Fruit fly (Drosophila melanogaster) whole organism, embryonic: ENCODE results near the gene CG43251.

Experiments
- Atf3 ChIP-seq: fragments of 200-800 bp; sonication (Bioruptor generic); optimal IDR thresholded peaks from 3 replicates; lab custom pipeline; 2016; ENCODE audit warnings: missing biosample characterization, missing genetic modification characterization
- B-H2 ChIP-seq: fragments of 200-800 bp; sonication (Bioruptor generic); optimal IDR thresholded peaks from 2 replicates; lab custom pipeline; 2018; ENCODE audit warnings: missing biosample characterization, mild to moderate bottlenecking, missing genetic modification characterization
- CG11695 ChIP-seq: fragments of 200-800 bp; sonication (Bioruptor generic); IDR thresholded peaks from 3 replicates; pipeline ENCODE4 v1.3.6; 2022; ENCODE audit warnings: missing biosample characterization, missing genetic modification characterization
- CG12071 ChIP-seq: fragments of 200-800 bp; sonication (Bioruptor generic); optimal IDR thresholded peaks from 3 replicates; lab custom pipeline; 2018; ENCODE audit warnings: missing biosample characterization, mild to moderate bottlenecking, missing genetic modification characterization
- CG13424 ChIP-seq: fragments of 200-800 bp; sonication (Bioruptor generic); optimal IDR thresholded peaks from 2 replicates; lab custom pipeline; 2019; ENCODE audit warnings: missing biosample characterization, mild to moderate bottlenecking, missing genetic modification characterization, moderate library complexity
- CG13775 ChIP-seq: fragments of 200-800 bp; sonication (Bioruptor generic); optimal IDR thresholded peaks from 3 replicates; lab custom pipeline; 2017; ENCODE audit warnings: missing biosample characterization, mild to moderate bottlenecking, missing genetic modification characterization
- CG14050 ChIP-seq: fragments of 200-800 bp; sonication (Bioruptor generic); IDR thresholded peaks from 3 replicates; pipeline ENCODE4 v1.3.6; 2022; ENCODE audit warnings: missing biosample characterization, missing genetic modification characterization
- CG16813 ChIP-seq: fragments of 200-800 bp; sonication (Bioruptor generic); IDR thresholded peaks from 3 replicates; pipeline ENCODE4 v1.3.6; 2022; ENCODE audit warnings: missing biosample characterization, missing genetic modification characterization; ENCODE audit not compliant: partially characterized antibody
- CG18011 ChIP-seq: fragments of 200-800 bp; sonication (Bioruptor generic); optimal IDR thresholded peaks from 2 replicates; lab custom pipeline; 2017; ENCODE audit warnings: missing biosample characterization, missing genetic modification characterization, mild to moderate bottlenecking, moderate library complexity, missing genotype
- CG2875 ChIP-seq: fragments of 200-800 bp; sonication (Bioruptor generic); optimal IDR thresholded peaks from 2 replicates; lab custom pipeline; 2017; ENCODE audit warnings: missing biosample characterization, mild to moderate bottlenecking, missing genetic modification characterization, missing genetic modification reagents
- CG30020 ChIP-seq: fragments of 200-800 bp; optimal IDR thresholded peaks from 2 replicates; lab custom pipeline; 2019; ENCODE audit warnings: missing biosample characterization, mild to moderate bottlenecking, missing genetic modification characterization, moderate library complexity
- CG30403 ChIP-seq: fragments of 200-800 bp; sonication (Bioruptor generic); optimal IDR thresholded peaks from 3 replicates; lab custom pipeline; 2016; ENCODE audit warnings: missing biosample characterization, missing genetic modification characterization
- CG31388 ChIP-seq: fragments of 200-800 bp; sonication (Bioruptor generic); optimal IDR thresholded peaks from 2 replicates; lab custom pipeline; 2016; ENCODE audit warnings: missing biosample characterization, missing genetic modification characterization
- CG32532 ChIP-seq: fragments of 200-800 bp; sonication (Bioruptor generic); IDR thresholded peaks from 2 replicates; pipeline ENCODE4 v1.3.6; 2022; ENCODE audit warnings: missing biosample characterization, missing genetic modification characterization
- CG4730 ChIP-seq: fragments of 200-800 bp; sonication (Bioruptor generic); IDR thresholded peaks from 2 replicates; pipeline ENCODE4 v1.3.6; 2022; ENCODE audit warnings: missing biosample characterization, missing genetic modification characterization
- CG6791 ChIP-seq: fragments of 200-800 bp; sonication (Bioruptor generic); IDR thresholded peaks from 3 replicates; pipeline ENCODE4 v1.3.6; 2022; ENCODE audit warnings: missing biosample characterization, missing genetic modification characterization; ENCODE audit not compliant: partially characterized antibody
- CG7556 ChIP-seq: fragments of 200-800 bp; sonication (Bioruptor generic); optimal IDR thresholded peaks from 2 replicates; lab custom pipeline; 2017; ENCODE audit warnings: missing biosample characterization, mild to moderate bottlenecking, missing genetic modification characterization
- CG8924 ChIP-seq: fragments of 200-800 bp; optimal IDR thresholded peaks from 3 replicates; lab custom pipeline; 2019; ENCODE audit warnings: missing biosample characterization, mild to moderate bottlenecking, missing genetic modification characterization, moderate library complexity
- CG9876 ChIP-seq: fragments of 200-800 bp; sonication (Bioruptor generic); optimal IDR thresholded peaks from 2 replicates; lab custom pipeline; 2016; ENCODE audit warnings: missing biosample characterization, missing genetic modification characterization
- CG9932 ChIP-seq: fragments of 200-800 bp; sonication (Bioruptor generic); IDR thresholded peaks from 2 replicates; pipeline ENCODE4 v1.3.6; 2022; ENCODE audit warnings: missing biosample characterization, missing genetic modification characterization
- CoRest ChIP-seq: fragments of 200-800 bp; sonication (Bioruptor generic); optimal IDR thresholded peaks from 3 replicates; lab custom pipeline; 2018; ENCODE audit warnings: missing biosample characterization, mild to moderate bottlenecking, missing genetic modification characterization, moderate library complexity
- CrebB ChIP-seq: fragments of 200-800 bp; sonication (Bioruptor generic); optimal IDR thresholded peaks from 3 replicates; lab custom pipeline; 2018; ENCODE audit warnings: missing biosample characterization, mild to moderate bottlenecking, missing genetic modification characterization
- D ChIP-seq, 2 experiments: fragments of 200-800 bp in 1 of 2; fragments of >200 bp in 1 of 2; sonication (Bioruptor generic) in 1 of 2; optimal IDR thresholded peaks; 2 replicates in 1 of 2; 3 replicates in 1 of 2; lab custom pipeline; 2017; ENCODE audit warnings: mild to moderate bottlenecking in 1 of 2, missing biosample characterization in 1 of 2, missing genetic modification characterization in 1 of 2, missing genetic modification reagents in 1 of 2
- Dll ChIP-seq: fragments of 200-800 bp; sonication (Bioruptor generic); IDR thresholded peaks from 4 replicates; pipeline ENCODE4 v1.3.6; 2022; ENCODE audit warnings: missing biosample characterization, missing genetic modification characterization; ENCODE audit not compliant: partially characterized antibody
- Fer2 ChIP-seq: fragments of 200-800 bp; sonication (Bioruptor generic); optimal IDR thresholded peaks from 2 replicates; lab custom pipeline; 2018; ENCODE audit warnings: missing biosample characterization, mild to moderate bottlenecking, missing genetic modification characterization, moderate library complexity
- Fer3 ChIP-seq: fragments of 200-800 bp; sonication (Bioruptor generic); optimal IDR thresholded peaks from 2 replicates; lab custom pipeline; 2018; ENCODE audit warnings: missing biosample characterization, mild to moderate bottlenecking, missing genetic modification characterization, moderate library complexity
- HLH3B ChIP-seq: fragments of 200-800 bp; sonication (Bioruptor generic); IDR thresholded peaks from 2 replicates; pipeline ENCODE4 v1.3.6; 2022; ENCODE audit warnings: missing biosample characterization, missing genetic modification characterization
- HLH4C ChIP-seq: fragments of 200-800 bp; sonication (Bioruptor generic); IDR thresholded peaks from 3 replicates; pipeline ENCODE4 v1.3.6; 2022; ENCODE audit warnings: missing biosample characterization, missing genetic modification characterization; ENCODE audit not compliant: partially characterized antibody
- Hand ChIP-seq: fragments of 200-800 bp; sonication (Bioruptor generic); optimal IDR thresholded peaks from 2 replicates; lab custom pipeline; 2017; ENCODE audit warnings: mild to moderate bottlenecking, missing biosample characterization, missing genetic modification reagents, missing genetic modification characterization
- Kr ChIP-seq: fragments of 200-800 bp; sonication (Bioruptor generic); optimal IDR thresholded peaks from 2 replicates; lab custom pipeline; 2017; ENCODE audit warnings: missing biosample characterization, mild to moderate bottlenecking, missing genetic modification characterization
- NFAT ChIP-seq: fragments of 200-800 bp; sonication (Bioruptor generic); IDR thresholded peaks from 2 replicates; pipeline ENCODE4 v1.3.6; 2022; ENCODE audit warnings: missing biosample characterization, missing genetic modification characterization
- NK7.1 ChIP-seq: fragments of 200-800 bp; sonication (Bioruptor generic); optimal IDR thresholded peaks from 3 replicates; lab custom pipeline; 2016; ENCODE audit warnings: missing biosample characterization, missing genetic modification characterization
- Usf ChIP-seq: fragments of 200-800 bp; sonication (Bioruptor generic); optimal IDR thresholded peaks from 2 replicates; lab custom pipeline; 2017; ENCODE audit warnings: missing genotype, missing biosample characterization, missing genetic modification characterization
- ap ChIP-seq: fragments of 200-800 bp; sonication (Bioruptor generic); IDR thresholded peaks from 2 replicates; pipeline ENCODE4 v1.3.6; 2022; ENCODE audit warnings: missing biosample characterization, missing genetic modification characterization
- ara ChIP-seq: fragments of 200-800 bp; sonication (Bioruptor generic); IDR thresholded peaks from 2 replicates; pipeline ENCODE4 v1.3.6; 2022; ENCODE audit warnings: missing biosample characterization, missing genetic modification characterization
- ash1 ChIP-seq: fragments of 200-800 bp; sonication (Bioruptor generic); optimal IDR thresholded peaks from 2 replicates; lab custom pipeline; 2018; ENCODE audit warnings: missing biosample characterization, mild to moderate bottlenecking, missing genetic modification characterization
- bbx ChIP-seq: fragments of 200-800 bp; sonication (Bioruptor generic); IDR thresholded peaks from 2 replicates; pipeline ENCODE4 v1.3.6; 2022; ENCODE audit warnings: missing biosample characterization, missing genetic modification characterization; ENCODE audit not compliant: partially characterized antibody
- bsh ChIP-seq, 2 experiments: fragments of 200-800 bp; sonication (Bioruptor generic); optimal IDR thresholded peaks; 2 replicates each; lab custom pipeline; 2017 to 2018; ENCODE audit warnings: mild to moderate bottlenecking in 2 of 2, missing biosample characterization in 2 of 2, missing genetic modification characterization in 2 of 2, moderate library complexity in 1 of 2
- ems ChIP-seq: fragments of 200-800 bp; sonication (Bioruptor generic); optimal IDR thresholded peaks from 3 replicates; lab custom pipeline; 2016; ENCODE audit warnings: missing biosample characterization, missing genetic modification characterization
- eve ChIP-seq, 2 experiments: fragments of >200 bp; optimal IDR thresholded peaks; 2 replicates each; lab custom pipeline; 2017; ENCODE audit warnings: missing biosample characterization in 2 of 2, missing genetic modification characterization in 2 of 2
- grn ChIP-seq: fragments of 200-800 bp; sonication (Bioruptor generic); optimal IDR thresholded peaks from 3 replicates; lab custom pipeline; 2017; ENCODE audit warnings: missing biosample characterization, missing genetic modification characterization
- jing ChIP-seq: fragments of 200-800 bp; sonication (Bioruptor generic); optimal IDR thresholded peaks from 2 replicates; lab custom pipeline; 2018; ENCODE audit warnings: missing biosample characterization, mild to moderate bottlenecking, missing genetic modification characterization
- lov ChIP-seq, 2 experiments: fragments of 200-800 bp in 1 of 2; fragments of >200 bp in 1 of 2; sonication (Bioruptor generic) in 1 of 2; IDR thresholded peaks in 1 of 2; optimal IDR thresholded peaks in 1 of 2; 2 replicates in 1 of 2; 3 replicates in 1 of 2; pipeline versions ENCODE4 v1.3.6 to Lab custom; 2017 to 2022; ENCODE audit warnings: missing biosample characterization in 1 of 2, missing genetic modification characterization in 1 of 2
- pho ChIP-seq: fragments of 200-800 bp; sonication (Bioruptor generic); optimal IDR thresholded peaks from 2 replicates; lab custom pipeline; 2016; ENCODE audit warnings: missing biosample characterization, missing genetic modification characterization
- pita ChIP-seq: fragments of 200-800 bp; sonication (Bioruptor generic); optimal IDR thresholded peaks from 2 replicates; lab custom pipeline; 2017; ENCODE audit warnings: missing biosample characterization, mild to moderate bottlenecking, missing genetic modification characterization
- tgo ChIP-seq: fragments of 200-800 bp; sonication (Bioruptor generic); IDR thresholded peaks from 3 replicates; pipeline ENCODE4 v1.3.6; 2022; ENCODE audit warnings: missing biosample characterization, missing genetic modification characterization
- tio ChIP-seq: fragments of 200-800 bp; sonication (Bioruptor generic); optimal IDR thresholded peaks from 2 replicates; lab custom pipeline; 2017; ENCODE audit warnings: missing biosample characterization, missing genetic modification characterization, inconsistent platforms
- toy ChIP-seq: fragments of 200-800 bp; sonication (Bioruptor generic); IDR thresholded peaks from 2 replicates; pipeline ENCODE4 v1.3.6; 2022; ENCODE audit warnings: missing biosample characterization, missing genetic modification characterization
- wdn ChIP-seq: fragments of 200-800 bp; sonication (Bioruptor generic); IDR thresholded peaks from 2 replicates; pipeline ENCODE4 v1.3.6; 2022; ENCODE audit warnings: missing biosample characterization, missing genetic modification characterization

The CG43251 gene

dm6 chr3L:20711397-20711796, 47.3 kb upstream of the CG43251 start:
- TF ChIP-seq CG11695 (GFP tag; lab: Robert Waterston, UW), result no peak
- no peak for TF ChIP-seq NK7.1 (GFP tag; lab: Kevin White, UChicago)
- TF ChIP-seq D (optimal IDR thresholded peaks at IDR 0.05; lab: Kevin White, UChicago), result no peak
- TF ChIP-seq D (GFP tag; optimal IDR thresholded peaks at IDR 0.05; lab: Kevin White, UChicago), result peak; percentile 17
- peak; percentile 61 for TF ChIP-seq tgo (GFP tag; lab: Robert Waterston, UW)
- peak; percentile 78 for TF ChIP-seq CG13424 (tag; lab: Kevin White, UChicago)
- peak; percentile 9 for TF ChIP-seq CrebB (tag; lab: Kevin White, UChicago)
- peak; percentile 45 for TF ChIP-seq CG4730 (GFP tag; lab: Robert Waterston, UW)
- peak; percentile 35 for TF ChIP-seq jing (GFP tag; lab: Kevin White, UChicago)
- peak; percentile 54; the same call in 1 of the 2 replicates for TF ChIP-seq NFAT (GFP tag; lab: Robert Waterston, UW)
- peak; percentile 41 for TF ChIP-seq CG8924
- TF ChIP-seq pita (GFP tag; lab: Kevin White, UChicago), result peak; percentile 49
- TF ChIP-seq lov (optimal IDR thresholded peaks at IDR 0.05; lab: Kevin White, UChicago), result no peak
- TF ChIP-seq lov (GFP tag; IDR thresholded peaks at IDR 0.05; lab: Robert Waterston, UW), result no peak
- TF ChIP-seq ap (GFP tag; lab: Robert Waterston, UW), result no peak; the same call in 1 of the 2 replicates
- no peak for TF ChIP-seq Kr (GFP tag; lab: Kevin White, UChicago)
- TF ChIP-seq HLH3B (GFP tag; lab: Robert Waterston, UW), result peak; percentile 40
- no peak for TF ChIP-seq Hand (GFP tag; lab: Kevin White, UChicago)
- no peak for TF ChIP-seq toy (GFP tag; lab: Robert Waterston, UW)
- peak; percentile 29 for TF ChIP-seq CG7556 (GFP tag; lab: Kevin White, UChicago)
- no peak for TF ChIP-seq CG12071 (GFP tag; lab: Kevin White, UChicago)
- peak; percentile 30 for TF ChIP-seq ems (GFP tag; lab: Kevin White, UChicago)
- no peak for TF ChIP-seq HLH4C (GFP tag; lab: Robert Waterston, UW)
- peak; percentile 28; the same call in 1 of the 3 replicates for TF ChIP-seq CG14050 (GFP tag; lab: Robert Waterston, UW)
- peak; percentile 62 for TF ChIP-seq CG2875 (GFP tag; lab: Kevin White, UChicago)
- no peak for TF ChIP-seq ash1
- peak; percentile 45 for TF ChIP-seq B-H2
- peak; percentile 61; the same call in 1 of the 2 replicates for TF ChIP-seq ara (GFP tag; lab: Robert Waterston, UW)
- peak; percentile 49 for TF ChIP-seq CG30403 (GFP tag; lab: Kevin White, UChicago)
- TF ChIP-seq CG16813, result peak; percentile 61
- peak; percentile 50 for TF ChIP-seq Atf3 (GFP tag; lab: Kevin White, UChicago)
- TF ChIP-seq CG6791, result peak; percentile 59; the same call in 1 of the 3 replicates
- TF ChIP-seq grn, result no peak
- no peak for TF ChIP-seq Dll (GFP tag; lab: Robert Waterston, UW)
- no peak for TF ChIP-seq CG30020
- no peak for TF ChIP-seq wdn
- peak; percentile 11 for TF ChIP-seq Fer2 (tag; lab: Kevin White, UChicago)
- TF ChIP-seq CG32532 (GFP tag; lab: Robert Waterston, UW), result peak; percentile 79
- peak; percentile 6 for TF ChIP-seq CG18011 (GFP tag; lab: Kevin White, UChicago)
- peak in 1 of 2 experiments; percentile 69 for TF ChIP-seq bsh (GFP tag; optimal IDR thresholded peaks at IDR 0.05; lab: Kevin White, UChicago)
- peak; percentile 24 for TF ChIP-seq CG9876 (GFP tag; lab: Kevin White, UChicago)
- TF ChIP-seq CG13775 (GFP tag; lab: Kevin White, UChicago), result peak; percentile 52
- no peak for TF ChIP-seq CG31388 (GFP tag; lab: Kevin White, UChicago)
- TF ChIP-seq pho (GFP tag; lab: Kevin White, UChicago), result peak; percentile 30
- no peak for TF ChIP-seq Usf (GFP tag; lab: Kevin White, UChicago)
- TF ChIP-seq Fer3, result peak; percentile 44
- TF ChIP-seq bbx (GFP tag; lab: Robert Waterston, UW), result peak; percentile 42; the same call in 1 of the 2 replicates
- peak; percentile 26 for TF ChIP-seq tio
- peak in 1 of 2 experiments; percentile 73 for TF ChIP-seq eve (GFP tag; optimal IDR thresholded peaks at IDR 0.05; lab: Kevin White, UChicago)
- TF ChIP-seq CG9932 (GFP tag; lab: Robert Waterston, UW), result peak; percentile 60
- TF ChIP-seq CoRest, result peak; percentile 61
